Worm (Caenorhabditis elegans) whole organism, L3 larva: ENCODE data around the gene T22B2.3.

Experiments used
- R02D3.7 ChIP-seq: fragments of 150-350 bp; optimal IDR thresholded peaks from 2 replicates; lab custom pipeline; 2014; ENCODE audit warnings: missing biosample characterization, missing genetic modification characterization
- aly-2 ChIP-seq: fragments of 150-350 bp; optimal IDR thresholded peaks from 2 replicates; lab custom pipeline; 2014; ENCODE audit warnings: missing biosample characterization, missing genetic modification characterization
- ceh-16 ChIP-seq: sonication (generic microtip); optimal IDR thresholded peaks from 2 replicates; lab custom pipeline; 2017; ENCODE audit warnings: missing biosample characterization, missing genetic modification characterization
- ceh-82 ChIP-seq: fragments of 150-350 bp; optimal IDR thresholded peaks from 2 replicates; lab custom pipeline; 2014; ENCODE audit warnings: missing biosample characterization, missing genetic modification characterization
- ceh-9 ChIP-seq: sonication (generic microtip); optimal IDR thresholded peaks from 2 replicates; lab custom pipeline; 2018; ENCODE audit warnings: missing biosample characterization, missing genetic modification characterization
- elt-3 ChIP-seq, 3 experiments: fragments of 150-350 bp in 1 of 3; sonication (generic microtip) in 2 of 3; optimal IDR thresholded peaks; 2 replicates in 2 of 3; 4 replicates in 1 of 3; lab custom pipeline; 2014 to 2017; ENCODE audit warnings: missing biosample characterization in 3 of 3, missing genetic modification characterization in 3 of 3
- fkh-10 ChIP-seq: sonication (generic microtip); optimal IDR thresholded peaks from 2 replicates; lab custom pipeline; 2017; ENCODE audit warnings: missing biosample characterization, missing genetic modification reagents, missing genetic modification characterization
- fos-1 ChIP-seq: fragments of 150-350 bp; optimal IDR thresholded peaks from 2 replicates; lab custom pipeline; 2014; ENCODE audit warnings: missing biosample characterization, missing genetic modification characterization
- hmg-11 ChIP-seq: sonication (generic microtip); optimal IDR thresholded peaks from 2 replicates; lab custom pipeline; 2016; ENCODE audit warnings: missing genetic modification characterization, missing compliant biosample characterization
- jun-1 ChIP-seq: fragments of 150-350 bp; optimal IDR thresholded peaks from 2 replicates; lab custom pipeline; 2014; ENCODE audit warnings: missing biosample characterization, missing genetic modification reagents, missing genetic modification characterization
- lin-15B ChIP-seq: fragments of 150-350 bp; optimal IDR thresholded peaks from 2 replicates; lab custom pipeline; 2014; ENCODE audit warnings: missing biosample characterization, missing genetic modification characterization
- lin-39 ChIP-seq: fragments of 150-350 bp; optimal IDR thresholded peaks from 2 replicates; lab custom pipeline; 2018; ENCODE audit warnings: missing biosample characterization, missing genetic modification reagents, missing genetic modification characterization
- lsy-12 ChIP-seq: sonication (generic microtip); optimal IDR thresholded peaks from 2 replicates; lab custom pipeline; 2016; ENCODE audit warnings: mild to moderate bottlenecking, missing genetic modification characterization, missing compliant biosample characterization
- nfya-1 ChIP-seq: sonication (generic microtip); optimal IDR thresholded peaks from 2 replicates; lab custom pipeline; 2017; ENCODE audit warnings: missing genetic modification characterization, mild to moderate bottlenecking, missing compliant biosample characterization, antibody characterized with exemption, moderate library complexity; ENCODE audit not compliant: insufficient read depth
- nhr-23 ChIP-seq: fragments of 150-350 bp; optimal IDR thresholded peaks from 2 replicates; lab custom pipeline; 2014; ENCODE audit warnings: missing biosample characterization, missing genetic modification reagents, missing genetic modification characterization
- nhr-25 ChIP-seq: sonication (generic microtip); optimal IDR thresholded peaks from 2 replicates; lab custom pipeline; 2017; ENCODE audit warnings: missing biosample characterization, missing genetic modification characterization
- nhr-43 ChIP-seq: sonication (generic microtip); optimal IDR thresholded peaks from 2 replicates; lab custom pipeline; 2016; ENCODE audit warnings: mild to moderate bottlenecking, missing genetic modification characterization, missing compliant biosample characterization; ENCODE audit not compliant: poor library complexity, severe bottlenecking
- nhr-67 ChIP-seq: fragments of 150-350 bp; optimal IDR thresholded peaks from 2 replicates; lab custom pipeline; 2014; ENCODE audit warnings: missing biosample characterization, missing genetic modification characterization
- nhr-76 ChIP-seq: fragments of 150-350 bp; sonication (generic microtip); optimal IDR thresholded peaks from 5 replicates; lab custom pipeline; 2014; ENCODE audit warnings: missing biosample characterization, missing genetic modification characterization
- nhr-77 ChIP-seq: fragments of 150-350 bp; optimal IDR thresholded peaks from 2 replicates; lab custom pipeline; 2014; ENCODE audit warnings: missing biosample characterization, missing genetic modification characterization
- pha-4 ChIP-seq: fragments of 150-350 bp; optimal IDR thresholded peaks from 2 replicates; lab custom pipeline; 2014; ENCODE audit warnings: missing biosample characterization, missing genetic modification reagents, missing genetic modification characterization
- pqm-1 ChIP-seq: fragments of 150-350 bp; optimal IDR thresholded peaks from 2 replicates; lab custom pipeline; 2017; ENCODE audit warnings: missing biosample characterization, missing genetic modification characterization, inconsistent platforms
- skn-1 ChIP-seq: fragments of 150-350 bp; optimal IDR thresholded peaks from 2 replicates; lab custom pipeline; 2014; ENCODE audit warnings: missing biosample characterization, missing genetic modification characterization
- snpc-4 ChIP-seq: fragments of 150-350 bp; optimal IDR thresholded peaks from 2 replicates; lab custom pipeline; 2014; ENCODE audit warnings: missing biosample characterization, missing genetic modification characterization
- unc-39 ChIP-seq: sonication (generic microtip); optimal IDR thresholded peaks from 4 replicates; lab custom pipeline; 2017; ENCODE audit warnings: missing biosample characterization, missing genetic modification characterization
- unc-62 ChIP-seq: fragments of 150-350 bp; sonication (generic microtip); optimal IDR thresholded peaks from 4 replicates; lab custom pipeline; 2014; ENCODE audit warnings: missing biosample characterization, missing genetic modification reagents, missing genetic modification characterization
- zag-1 ChIP-seq: fragments of 150-350 bp; optimal IDR thresholded peaks from 2 replicates; lab custom pipeline; 2014; ENCODE audit warnings: missing biosample characterization, missing genetic modification characterization
- ztf-11 ChIP-seq: fragments of 150-350 bp; optimal IDR thresholded peaks from 2 replicates; lab custom pipeline; 2014; ENCODE audit warnings: missing biosample characterization, missing genetic modification characterization

The T22B2.3 gene

ce11 chrX:3917013-3917412 lies at the start of gene T22B2.3:
TSS of gene T22B2.3 (plus strand) at chrX:3917313.
- no peak for TF ChIP-seq lin-39
- TF ChIP-seq pha-4 (tag; lab: Kevin White, UChicago) = no peak
- no peak for TF ChIP-seq ztf-11
- no peak for TF ChIP-seq jun-1
- TF ChIP-seq nhr-23 (tag; lab: Kevin White, UChicago) = no peak
- TF ChIP-seq ceh-82 = no peak
- TF ChIP-seq ceh-16 (tag; lab: Kevin White, UChicago) = no peak
- no peak for TF ChIP-seq nhr-67 (tag; lab: Kevin White, UChicago)
- TF ChIP-seq lin-15B (tag; lab: Kevin White, UChicago) = no peak
- no peak for TF ChIP-seq lsy-12 (tag; lab: Kevin White, UChicago)
- TF ChIP-seq elt-3 (tag; optimal IDR thresholded peaks at IDR 0.05; lab: Kevin White, UChicago) = no peak

ce11 chrX:3867760-3868159 lies 49.4 kb upstream of the T22B2.3 start:
- TF ChIP-seq unc-39 (tag; lab: Kevin White, UChicago) = no peak
- TF ChIP-seq nhr-25 (tag; lab: Kevin White, UChicago) = peak; percentile 92

ce11 chrX:3871578-3872234 lies 45.4 kb upstream of the T22B2.3 start:
- TF ChIP-seq fkh-10 = peak; percentile 51
- no peak for TF ChIP-seq nhr-43 (tag; lab: Kevin White, UChicago)

ce11 chrX:3873445-3873844 lies 43.7 kb upstream of the T22B2.3 start, which contains the start of gene lim-4:
TSS of gene lim-4 (minus strand) at chrX:3873545.
- TF ChIP-seq nfya-1 (tag; lab: Kevin White, UChicago) (peak; percentile 67), ceh-16 (tag; lab: Kevin White, UChicago) (no peak)

- no peak for TF ChIP-seq R02D3.7 (tag; lab: Kevin White, UChicago)
- TF ChIP-seq pha-4 (tag; lab: Kevin White, UChicago) = no peak
- peak; percentile 15 for TF ChIP-seq fkh-10
- TF ChIP-seq hmg-11 (tag; lab: Kevin White, UChicago) = no peak
- TF ChIP-seq skn-1 (tag; lab: Kevin White, UChicago) = no peak
- TF ChIP-seq ceh-9 (tag; lab: Kevin White, UChicago) = no peak
Measured at ce11 chrX:3875714-3876113, 41.4 kb upstream of the T22B2.3 start.

ce11 chrX:3878233-3878632 lies 38.9 kb upstream of the T22B2.3 start, which contains the start of gene F47F2.1:
TSS of gene F47F2.1 (plus strand) at chrX:3878533.
- TF ChIP-seq skn-1 (tag; lab: Kevin White, UChicago) (no peak), fos-1 (tag; lab: Kevin White, UChicago) (no peak), elt-3 (tag; optimal IDR thresholded peaks at IDR 0.05; lab: Kevin White, UChicago) (no peak), R02D3.7 (tag; lab: Kevin White, UChicago) (no peak), nhr-76 (tag; lab: Kevin White, UChicago) (no peak), unc-62 (GFP tag; lab: Kevin White, UChicago) (no peak), aly-2 (no peak), snpc-4 (tag; lab: Kevin White, UChicago) (no peak), fkh-10 (no peak), ceh-16 (tag; lab: Kevin White, UChicago) (no peak)

- TF ChIP-seq pqm-1 (tag; lab: Kevin White, UChicago) (no peak), nhr-77 (tag; lab: Kevin White, UChicago) (no peak), fos-1 (tag; lab: Kevin White, UChicago) (no peak), ceh-16 (tag; lab: Kevin White, UChicago) (no peak), unc-62 (GFP tag; lab: Kevin White, UChicago) (no peak), zag-1 (tag; lab: Kevin White, UChicago) (no peak)
- TF ChIP-seq, all 47 proteins: peak for 0
Measured at ce11 chrX:3887595-3887994, 29.5 kb upstream of the T22B2.3 start.
